Fruit fly (Drosophila melanogaster): ENCODE data around the gene IntS11.
A peak's percentile ranks its signal among the peaks of the same experiment; 100 is the strongest.

The IntS11 gene

DNA sequence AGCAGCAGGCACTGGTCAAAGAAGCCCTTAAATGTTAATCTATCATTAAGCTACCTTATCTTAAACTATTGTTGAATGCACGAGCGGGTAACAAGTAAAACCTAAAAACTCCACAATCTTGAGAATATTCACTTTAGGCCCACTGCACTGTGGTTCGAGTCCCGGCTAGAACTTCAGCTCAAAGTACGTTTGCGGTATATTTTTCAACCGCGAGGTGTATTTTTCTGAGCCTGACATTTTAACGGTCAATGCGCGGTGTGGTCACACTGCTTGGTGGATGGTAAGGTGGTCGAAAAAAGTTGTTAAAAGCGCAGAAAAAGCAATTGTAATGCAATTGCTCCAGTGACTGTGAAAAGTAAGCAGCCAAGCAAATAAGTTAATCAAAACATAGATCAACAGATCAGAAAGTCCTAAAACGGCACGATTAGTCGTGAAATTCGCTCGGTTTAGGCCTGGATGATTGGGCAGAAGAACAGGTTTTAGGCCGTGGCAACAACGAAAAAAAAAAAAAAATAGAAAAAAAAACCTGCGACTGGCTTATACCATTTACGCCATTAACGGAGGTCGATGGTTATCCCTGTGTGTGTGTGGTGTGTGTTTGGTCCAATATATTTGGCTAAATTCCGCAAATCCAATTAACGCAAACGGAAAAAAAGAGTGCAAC is 19.4 kb upstream of the IntS11 start, which contains the start of gene Kul:
TSS of gene Kul (plus strand) at position 254 of the 664 bp plus-strand sequence.
- TF ChIP-seq CG34367 (tag; optimal IDR thresholded peaks at IDR 0.05), result peak; percentile 28
- TF ChIP-seq gl (tag; optimal IDR thresholded peaks at IDR 0.05), result peak; percentile 67
- TF ChIP-seq CG10348 (GFP tag; IDR thresholded peaks at IDR 0.05), result no peak
- TF ChIP-seq fd96Ca (GFP tag; IDR thresholded peaks at IDR 0.05), result peak; percentile 49; the same call in 1 of the 3 replicates
- no peak for TF ChIP-seq CG14655 (GFP tag; optimal IDR thresholded peaks at IDR 0.05)
- peak; percentile 19; the same call in 1 of the 2 replicates for TF ChIP-seq rn (GFP tag; IDR thresholded peaks at IDR 0.05)
- TF ChIP-seq CG9948 (tag; optimal IDR thresholded peaks at IDR 0.05), result no peak
- no peak for TF ChIP-seq D1 (tag; optimal IDR thresholded peaks at IDR 0.05)
- TF ChIP-seq CG32121 (GFP tag; IDR thresholded peaks at IDR 0.05), result peak; percentile 57; the same call in 1 of the 2 replicates
- peak; percentile 61 for TF ChIP-seq Snoo (tag; optimal IDR thresholded peaks at IDR 0.05)
- no peak for TF ChIP-seq EcR (GFP tag; optimal IDR thresholded peaks at IDR 0.05)
- peak; percentile 18; the same call in 1 of the 2 replicates for TF ChIP-seq CG12605 (GFP tag; IDR thresholded peaks at IDR 0.05)
- TF ChIP-seq CG8159 (tag; optimal IDR thresholded peaks at IDR 0.05), result peak; percentile 40
- no peak for TF ChIP-seq Pif1B (GFP tag; optimal IDR thresholded peaks at IDR 0.05)
- peak; percentile 56; the same call in 2 of the 3 replicates for TF ChIP-seq CG4496 (GFP tag; IDR thresholded peaks at IDR 0.05)
- TF ChIP-seq Ets98B (GFP tag; IDR thresholded peaks at IDR 0.05), result peak; percentile 34
- peak; percentile 18 for TF ChIP-seq CG17806 (tag; optimal IDR thresholded peaks at IDR 0.05)
- TF ChIP-seq CG15710 (tag; optimal IDR thresholded peaks at IDR 0.05), result peak; percentile 23
- TF ChIP-seq Pif1A (GFP tag; optimal IDR thresholded peaks at IDR 0.05), result no peak
- peak; percentile 50 for TF ChIP-seq CG8301 (tag; optimal IDR thresholded peaks at IDR 0.05)
- no peak for TF ChIP-seq CG13204 (GFP tag; optimal IDR thresholded peaks at IDR 0.05)

DNA sequence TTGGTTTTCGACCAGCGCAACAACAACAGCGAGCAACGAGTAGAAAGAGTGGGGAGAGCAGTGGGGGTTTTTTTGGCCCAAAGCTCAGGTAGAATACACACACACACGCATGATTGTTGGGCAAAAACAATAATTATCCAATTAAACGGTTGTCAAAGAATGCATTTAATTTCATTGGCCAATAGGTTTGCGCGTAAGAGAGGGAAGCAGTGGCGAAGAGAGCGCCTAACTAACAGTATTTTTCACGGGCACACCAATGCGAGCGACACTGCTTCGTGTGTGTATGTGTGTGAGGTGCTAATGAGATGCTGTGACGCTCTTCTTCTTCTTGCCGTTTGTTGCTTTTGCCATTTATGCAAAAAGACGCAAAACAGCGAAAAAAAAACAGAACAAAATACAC is 18.9 kb upstream of the IntS11 start:
- TF ChIP-seq CG8301 (tag; optimal IDR thresholded peaks at IDR 0.05), result no peak
- peak; percentile 4 for TF ChIP-seq EcR (GFP tag; optimal IDR thresholded peaks at IDR 0.05)

DNA sequence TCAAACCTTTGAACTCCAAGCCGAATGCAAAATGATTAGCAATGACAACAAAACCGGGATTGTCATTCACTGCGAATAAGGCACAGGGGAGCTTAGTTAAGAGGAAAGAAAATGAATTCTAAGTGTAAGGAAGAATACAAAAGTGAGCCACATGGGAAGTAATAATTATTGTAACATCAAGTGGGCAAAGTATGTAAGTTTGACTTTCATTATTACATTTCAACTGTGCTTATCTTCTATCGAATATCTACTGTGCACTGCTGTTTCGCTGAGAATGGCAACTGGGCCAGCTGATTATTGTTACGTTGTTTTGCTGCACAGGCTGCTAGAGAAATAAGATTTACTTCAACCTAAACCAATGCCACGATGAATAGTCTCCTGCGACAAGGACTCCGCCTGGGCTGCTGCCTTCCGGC is 8.5 kb upstream of the IntS11 start, which contains the start of the genes CG7601 and CIA30:
TSS of gene CG7601 (minus strand) at position 68 of the 416 bp plus-strand sequence.
TSS of gene CIA30 (plus strand) at position 288 of the 416 bp plus-strand sequence.
- TF ChIP-seq CG12605 (GFP tag; IDR thresholded peaks at IDR 0.05) (peak; percentile 100), CG17806 (tag; optimal IDR thresholded peaks at IDR 0.05) (peak; percentile 99), Ets98B (GFP tag; IDR thresholded peaks at IDR 0.05) (peak; percentile 100), D1 (tag; optimal IDR thresholded peaks at IDR 0.05) (no peak), CG14655 (GFP tag; optimal IDR thresholded peaks at IDR 0.05) (peak; percentile 99), CG32121 (GFP tag; IDR thresholded peaks at IDR 0.05) (peak; percentile 100), Pif1A (GFP tag; optimal IDR thresholded peaks at IDR 0.05) (peak; percentile 100), CG4496 (GFP tag; IDR thresholded peaks at IDR 0.05) (peak; percentile 100), CG8301 (tag; optimal IDR thresholded peaks at IDR 0.05) (peak; percentile 98), CG34367 (tag; optimal IDR thresholded peaks at IDR 0.05) (peak; percentile 96), rn (GFP tag; IDR thresholded peaks at IDR 0.05) (peak; percentile 100), gl (tag; optimal IDR thresholded peaks at IDR 0.05) (peak; percentile 98), Snoo (tag; optimal IDR thresholded peaks at IDR 0.05) (peak; percentile 99), Pif1B (GFP tag; optimal IDR thresholded peaks at IDR 0.05) (peak; percentile 98), CG10348 (GFP tag; IDR thresholded peaks at IDR 0.05) (peak; percentile 100), CG15710 (tag; optimal IDR thresholded peaks at IDR 0.05) (peak; percentile 99), CG13204 (GFP tag; optimal IDR thresholded peaks at IDR 0.05) (no peak), EcR (GFP tag; optimal IDR thresholded peaks at IDR 0.05) (peak; percentile 61), CG8159 (tag; optimal IDR thresholded peaks at IDR 0.05) (peak; percentile 98), fd96Ca (GFP tag; IDR thresholded peaks at IDR 0.05) (peak; percentile 100), CG9948 (tag; optimal IDR thresholded peaks at IDR 0.05) (peak; percentile 98)

DNA sequence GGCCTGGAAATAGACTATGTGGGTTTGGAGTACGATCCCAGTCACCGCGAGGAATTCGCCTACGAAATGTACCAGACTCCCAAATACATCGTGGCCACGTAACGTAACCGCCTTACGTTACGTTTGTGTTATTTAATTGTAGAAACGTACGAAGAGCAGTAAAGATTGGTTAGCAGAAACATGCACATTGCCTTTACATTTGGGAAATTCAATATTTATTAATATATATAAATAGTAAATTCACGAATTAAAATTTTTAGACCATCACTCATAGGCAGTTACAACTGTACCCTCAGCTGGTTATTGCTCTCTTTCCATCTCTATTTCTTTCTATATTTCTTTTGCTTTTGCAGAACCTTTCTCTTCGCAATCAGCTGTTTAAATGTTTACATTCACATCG is 7.2 kb upstream of the IntS11 start, which contains the start of gene Gnpnat:
TSS of gene Gnpnat (plus strand) at position 385 of the 400 bp plus-strand sequence.
- TF ChIP-seq Pif1B (GFP tag; optimal IDR thresholded peaks at IDR 0.05) (peak; percentile 48), CG8301 (tag; optimal IDR thresholded peaks at IDR 0.05) (peak; percentile 63), CG15710 (tag; optimal IDR thresholded peaks at IDR 0.05) (peak; percentile 40), CG32121 (GFP tag; IDR thresholded peaks at IDR 0.05) (no peak), CG34367 (tag; optimal IDR thresholded peaks at IDR 0.05) (peak; percentile 37), CG8159 (tag; optimal IDR thresholded peaks at IDR 0.05) (peak; percentile 46), D1 (tag; optimal IDR thresholded peaks at IDR 0.05) (no peak), Pif1A (GFP tag; optimal IDR thresholded peaks at IDR 0.05) (peak; percentile 51), CG13204 (GFP tag; optimal IDR thresholded peaks at IDR 0.05) (no peak), Ets98B (GFP tag; IDR thresholded peaks at IDR 0.05) (no peak), CG10348 (GFP tag; IDR thresholded peaks at IDR 0.05) (no peak), CG17806 (tag; optimal IDR thresholded peaks at IDR 0.05) (peak; percentile 61), rn (GFP tag; IDR thresholded peaks at IDR 0.05) (no peak), CG14655 (GFP tag; optimal IDR thresholded peaks at IDR 0.05) (peak; percentile 58), CG9948 (tag; optimal IDR thresholded peaks at IDR 0.05) (peak; percentile 7), Snoo (tag; optimal IDR thresholded peaks at IDR 0.05) (peak; percentile 63), fd96Ca (GFP tag; IDR thresholded peaks at IDR 0.05) (no peak), CG4496 (GFP tag; IDR thresholded peaks at IDR 0.05) (no peak), CG12605 (GFP tag; IDR thresholded peaks at IDR 0.05) (no peak), gl (tag; optimal IDR thresholded peaks at IDR 0.05) (no peak), EcR (GFP tag; optimal IDR thresholded peaks at IDR 0.05) (no peak)

DNA sequence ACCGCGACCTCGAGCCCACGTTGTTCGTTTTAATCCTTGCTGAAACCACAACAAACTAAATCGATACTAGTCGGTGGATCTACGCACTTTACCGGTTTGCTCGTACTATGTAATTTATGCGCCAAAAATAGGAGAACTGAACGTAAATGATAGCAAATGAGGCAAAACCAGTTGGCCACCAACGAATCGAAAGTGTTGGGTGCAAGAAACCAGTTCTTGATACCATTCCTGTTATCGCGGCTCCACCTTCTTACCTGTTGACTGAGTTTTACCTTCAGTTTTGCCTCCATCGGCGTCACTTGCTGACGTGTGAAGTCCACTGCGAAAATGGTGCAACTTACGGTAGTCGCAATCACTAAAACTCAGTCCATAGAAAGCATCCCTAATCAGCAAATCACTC is 5.1 kb upstream of the IntS11 start:
- no peak for TF ChIP-seq CG15710 (tag; optimal IDR thresholded peaks at IDR 0.05)
- peak; percentile 50 for TF ChIP-seq EcR (GFP tag; optimal IDR thresholded peaks at IDR 0.05)
- no peak for TF ChIP-seq rn (GFP tag; IDR thresholded peaks at IDR 0.05)
